Fruit fly (Drosophila melanogaster): ENCODE results near the gene C15.
A peak's percentile ranks its signal among the peaks of the same experiment; 100 is the strongest.

The C15 gene

dm6 chr3R:21456774-21457173, 43.0 kb upstream of the C15 start:
- TF ChIP-seq Vsx2 (GFP tag; optimal IDR thresholded peaks at IDR 0.05; ENCODE audit: partially characterized antibody) = no peak
- no peak for TF ChIP-seq fru (GFP tag; optimal IDR thresholded peaks at IDR 0.05)
- TF ChIP-seq Jra (GFP tag; optimal IDR thresholded peaks at IDR 0.05) = no peak
- no peak for TF ChIP-seq sage (GFP tag; optimal IDR thresholded peaks at IDR 0.05)
- no peak for TF ChIP-seq N (GFP tag; optimal IDR thresholded peaks at IDR 0.05)
- TF ChIP-seq Dfd (GFP tag; optimal IDR thresholded peaks at IDR 0.05) = no peak

- TF ChIP-seq foxo (GFP tag; optimal IDR thresholded peaks at IDR 0.05) = no peak
- TF ChIP-seq ey (GFP tag; optimal IDR thresholded peaks at IDR 0.05) = no peak
- no peak for TF ChIP-seq sage (GFP tag; optimal IDR thresholded peaks at IDR 0.05)
- TF ChIP-seq jim (GFP tag; optimal IDR thresholded peaks at IDR 0.05) = no peak
Observed at dm6 chr3R:21458445-21458844, 41.3 kb upstream of the C15 start.

dm6 chr3R:21459948-21460347, 39.8 kb upstream of the C15 start:
- TF ChIP-seq Dif (GFP tag; optimal IDR thresholded peaks at IDR 0.05; ENCODE audit: partially characterized antibody) (peak; percentile 77), CG9705 (GFP tag; optimal IDR thresholded peaks at IDR 0.05) (no peak), foxo (GFP tag; optimal IDR thresholded peaks at IDR 0.05) (no peak), Dfd (GFP tag; optimal IDR thresholded peaks at IDR 0.05) (no peak), CG32264 (GFP tag; optimal IDR thresholded peaks at IDR 0.05) (no peak), dl (GFP tag; optimal IDR thresholded peaks at IDR 0.05; ENCODE audit: insufficient read depth in 1 of 2, partially characterized antibody in 2 of 2) (peak; percentile 28 to 64), lola (GFP tag; optimal IDR thresholded peaks at IDR 0.05) (no peak)

- TF ChIP-seq GATAd (GFP tag; optimal IDR thresholded peaks at IDR 0.05) = no peak
Observed at dm6 chr3R:21470272-21470671, 29.5 kb upstream of the C15 start.

dm6 chr3R:21471179-21471578, 28.6 kb upstream of the C15 start:
- TF ChIP-seq foxo (GFP tag; optimal IDR thresholded peaks at IDR 0.05) (no peak), Rel (GFP tag; optimal IDR thresholded peaks at IDR 0.05) (no peak), Rel (tag; optimal IDR thresholded peaks at IDR 0.05) (no peak), woc (GFP tag; optimal IDR thresholded peaks at IDR 0.05) (no peak), N (GFP tag; optimal IDR thresholded peaks at IDR 0.05) (no peak), sage (GFP tag; optimal IDR thresholded peaks at IDR 0.05) (no peak), Myc (optimal IDR thresholded peaks at IDR 0.05) (no peak)

dm6 chr3R:21481960-21482359, 17.8 kb upstream of the C15 start, which contains the start of gene Fancm:
TSS of gene Fancm (plus strand) at chr3R:21482325.
- TF ChIP-seq lola (GFP tag; optimal IDR thresholded peaks at IDR 0.05) (no peak), fru (GFP tag; optimal IDR thresholded peaks at IDR 0.05) (peak; percentile 60), Myc (optimal IDR thresholded peaks at IDR 0.05) (peak; percentile 30), Mio (GFP tag; optimal IDR thresholded peaks at IDR 0.05) (no peak), ey (GFP tag; optimal IDR thresholded peaks at IDR 0.05) (peak; percentile 58), GATAd (GFP tag; optimal IDR thresholded peaks at IDR 0.05) (no peak), OdsH (GFP tag; optimal IDR thresholded peaks at IDR 0.05) (peak; percentile 55), sv (GFP tag; optimal IDR thresholded peaks at IDR 0.05) (peak; percentile 51), Jra (GFP tag; optimal IDR thresholded peaks at IDR 0.05) (peak; percentile 63), Hr83 (GFP tag; optimal IDR thresholded peaks at IDR 0.05; ENCODE audit: poor library complexity, severe bottlenecking) (peak; percentile 3), CrebA (GFP tag; optimal IDR thresholded peaks at IDR 0.05; ENCODE audit: borderline replicate concordance) (no peak), dmrt93B (GFP tag; optimal IDR thresholded peaks at IDR 0.05) (peak; percentile 53), usp (GFP tag; optimal IDR thresholded peaks at IDR 0.05) (no peak), br (GFP tag; optimal IDR thresholded peaks at IDR 0.05) (peak; percentile 60), psq (GFP tag; optimal IDR thresholded peaks at IDR 0.05) (peak; percentile 49), rgr (GFP tag; optimal IDR thresholded peaks at IDR 0.05) (peak; percentile 62), dsf (GFP tag; optimal IDR thresholded peaks at IDR 0.05; ENCODE audit: borderline replicate concordance) (no peak), brk (GFP tag; optimal IDR thresholded peaks at IDR 0.05) (peak; percentile 66), Hnf4 (GFP tag; optimal IDR thresholded peaks at IDR 0.05) (peak; percentile 70), dl (GFP tag; optimal IDR thresholded peaks at IDR 0.05; ENCODE audit: insufficient read depth in 1 of 2, partially characterized antibody in 2 of 2) (no peak), CG9705 (GFP tag; optimal IDR thresholded peaks at IDR 0.05) (peak; percentile 35), HLH106 (tag; optimal IDR thresholded peaks at IDR 0.05) (peak; percentile 60), foxo (GFP tag; optimal IDR thresholded peaks at IDR 0.05) (peak in 1 of 2 experiments; percentile 77), h (GFP tag; optimal IDR thresholded peaks at IDR 0.05) (peak; percentile 58)
